Fruit fly (Drosophila melanogaster) whole organism, wandering third instar larva: ENCODE data around the gene CG9328.
A peak's percentile ranks its signal among the peaks of the same experiment; 100 is the strongest.

Source experiments
- Abd-B ChIP-seq: fragments of >200 bp; optimal IDR thresholded peaks from 2 replicates; lab custom pipeline; 2017; ENCODE audit warnings: missing biosample characterization, missing genetic modification characterization
- CG32264 ChIP-seq: fragments of 200-800 bp; sonication (Bioruptor generic); optimal IDR thresholded peaks from 2 replicates; lab custom pipeline; 2016; ENCODE audit warnings: missing biosample characterization, missing genetic modification characterization
- CG9705 ChIP-seq: fragments of 200-800 bp; sonication (Bioruptor generic); optimal IDR thresholded peaks from 2 replicates; lab custom pipeline; 2018; ENCODE audit warnings: missing biosample characterization, mild to moderate bottlenecking, missing genetic modification characterization
- CrebA ChIP-seq: fragments of 200-800 bp; sonication (Bioruptor generic); optimal IDR thresholded peaks from 2 replicates; lab custom pipeline; 2016; ENCODE audit warnings: missing biosample characterization, mild to moderate bottlenecking, missing genetic modification characterization, borderline replicate concordance
- Dfd ChIP-seq: fragments of >200 bp; optimal IDR thresholded peaks from 2 replicates; lab custom pipeline; 2017; ENCODE audit warnings: missing biosample characterization, missing genetic modification characterization
- Dif ChIP-seq: fragments of 200-275, 200-300 bp; sonication (Bioruptor generic); optimal IDR thresholded peaks from 2 replicates; lab custom pipeline; 2018; ENCODE audit warnings: missing biosample characterization, missing genetic modification characterization; ENCODE audit not compliant: partially characterized antibody
- GATAd ChIP-seq: sonication (Bioruptor generic); optimal IDR thresholded peaks from 2 replicates; lab custom pipeline; 2016; ENCODE audit warnings: missing biosample characterization, missing genetic modification characterization
- HLH106 ChIP-seq: fragments of 200-800 bp; optimal IDR thresholded peaks from 3 replicates; lab custom pipeline; 2019; ENCODE audit warnings: missing biosample characterization, mild to moderate bottlenecking, missing genetic modification characterization, moderate library complexity
- Hnf4 ChIP-seq: fragments of 200-800 bp; sonication (Bioruptor generic); optimal IDR thresholded peaks from 2 replicates; lab custom pipeline; 2016; ENCODE audit warnings: missing biosample characterization, mild to moderate bottlenecking, missing genetic modification characterization
- Hr78 ChIP-seq: fragments of >200 bp; optimal IDR thresholded peaks from 2 replicates; lab custom pipeline; 2017; ENCODE audit warnings: missing biosample characterization, missing genetic modification characterization
- Hr83 ChIP-seq: fragments of 200-300 bp; sonication (Bioruptor generic); optimal IDR thresholded peaks from 2 replicates; lab custom pipeline; 2016; ENCODE audit warnings: missing biosample characterization, mild to moderate bottlenecking, missing genetic modification characterization, moderate library complexity; ENCODE audit not compliant: poor library complexity, severe bottlenecking
- Jra ChIP-seq: sonication (Bioruptor generic); optimal IDR thresholded peaks from 2 replicates; lab custom pipeline; 2016; ENCODE audit warnings: missing biosample characterization, missing genetic modification characterization
- Mio ChIP-seq: sonication (Bioruptor generic); optimal IDR thresholded peaks from 2 replicates; lab custom pipeline; 2016; ENCODE audit warnings: missing biosample characterization, missing genetic modification characterization
- Myc ChIP-seq: fragments of >200 bp; optimal IDR thresholded peaks from 2 replicates; lab custom pipeline; 2017
- N ChIP-seq: fragments of >200 bp; optimal IDR thresholded peaks from 2 replicates; lab custom pipeline; 2018; ENCODE audit warnings: missing biosample characterization, missing external identifiers, missing genetic modification characterization
- OdsH ChIP-seq: fragments of 200-800 bp; sonication (Bioruptor generic); optimal IDR thresholded peaks from 2 replicates; lab custom pipeline; 2016; ENCODE audit warnings: missing biosample characterization, mild to moderate bottlenecking, missing genetic modification characterization
- Rel ChIP-seq, 2 experiments: fragments of 200-800 bp; sonication (Bioruptor generic) in 1 of 2; optimal IDR thresholded peaks; 2 replicates in 1 of 2; 3 replicates in 1 of 2; lab custom pipeline; 2016 to 2019; ENCODE audit warnings: mild to moderate bottlenecking in 2 of 2, missing biosample characterization in 2 of 2, missing genetic modification characterization in 2 of 2, moderate library complexity in 1 of 2
- Sp1 ChIP-seq: fragments of 200-800 bp; sonication (Bioruptor generic); optimal IDR thresholded peaks from 3 replicates; lab custom pipeline; 2019; ENCODE audit warnings: missing biosample characterization, mild to moderate bottlenecking, missing genetic modification characterization, moderate library complexity
- Vsx2 ChIP-seq: fragments of 200-300, 225-300 bp; sonication (Bioruptor generic); optimal IDR thresholded peaks from 2 replicates; lab custom pipeline; 2018; ENCODE audit warnings: missing biosample characterization, missing genetic modification characterization; ENCODE audit not compliant: partially characterized antibody
- br ChIP-seq: fragments of 200-800 bp; sonication (Bioruptor generic); optimal IDR thresholded peaks from 2 replicates; lab custom pipeline; 2016; ENCODE audit warnings: missing biosample characterization, missing genetic modification characterization
- brk ChIP-seq: fragments of 200-800 bp; sonication (Bioruptor generic); optimal IDR thresholded peaks from 2 replicates; lab custom pipeline; 2016; ENCODE audit warnings: missing biosample characterization, mild to moderate bottlenecking, missing genetic modification characterization
- dl ChIP-seq, 2 experiments: fragments of 175-275, 200-275 bp in 1 of 2; fragments of 200-275 bp in 1 of 2; sonication (Bioruptor generic); optimal IDR thresholded peaks; lab custom pipeline; 2018; ENCODE audit warnings: mild to moderate bottlenecking in 2 of 2, missing biosample characterization in 2 of 2, missing genetic modification characterization in 2 of 2, moderate library complexity in 2 of 2; ENCODE audit not compliant: partially characterized antibody in 2 of 2, insufficient read depth in 1 of 2
- dmrt93B ChIP-seq: fragments of 200-800 bp; sonication (Bioruptor generic); optimal IDR thresholded peaks from 2 replicates; lab custom pipeline; 2018; ENCODE audit warnings: missing biosample characterization, mild to moderate bottlenecking, missing genetic modification characterization
- dsf ChIP-seq: sonication (Bioruptor generic); optimal IDR thresholded peaks from 2 replicates; lab custom pipeline; 2016; ENCODE audit warnings: missing biosample characterization, missing genetic modification characterization, borderline replicate concordance
- ey ChIP-seq: fragments of 200-800 bp; sonication (Bioruptor generic); optimal IDR thresholded peaks from 2 replicates; lab custom pipeline; 2016; ENCODE audit warnings: missing biosample characterization, missing genetic modification characterization
- foxo ChIP-seq, 2 experiments: fragments of 200-800 bp; sonication (Bioruptor generic); optimal IDR thresholded peaks; 2 replicates in 1 of 2; 3 replicates in 1 of 2; lab custom pipeline; 2016 to 2017; ENCODE audit warnings: missing biosample characterization in 2 of 2, missing genetic modification characterization in 2 of 2
- fru ChIP-seq: fragments of 200-800 bp; sonication (Bioruptor generic); optimal IDR thresholded peaks from 3 replicates; lab custom pipeline; 2016; ENCODE audit warnings: missing biosample characterization, mild to moderate bottlenecking, missing genetic modification characterization
- h ChIP-seq: fragments of 200-800 bp; sonication (Bioruptor generic); optimal IDR thresholded peaks from 3 replicates; lab custom pipeline; 2016; ENCODE audit warnings: missing biosample characterization, mild to moderate bottlenecking, missing genetic modification characterization
- jim ChIP-seq: fragments of 175-275, 200-325 bp; sonication (Bioruptor generic); optimal IDR thresholded peaks from 2 replicates; lab custom pipeline; 2016; ENCODE audit warnings: missing biosample characterization, mild to moderate bottlenecking, missing genetic modification characterization
- lola ChIP-seq: fragments of >200 bp; optimal IDR thresholded peaks from 2 replicates; lab custom pipeline; 2017; ENCODE audit warnings: missing biosample characterization, missing genetic modification characterization
- pan ChIP-seq: fragments of >200 bp; optimal IDR thresholded peaks from 2 replicates; lab custom pipeline; 2017
- psq ChIP-seq: fragments of 200-800 bp; sonication (Bioruptor generic); optimal IDR thresholded peaks from 3 replicates; lab custom pipeline; 2017; ENCODE audit warnings: missing biosample characterization, mild to moderate bottlenecking, missing genetic modification characterization, moderate library complexity
- rgr ChIP-seq: fragments of 200-800 bp; sonication (Bioruptor generic); optimal IDR thresholded peaks from 3 replicates; lab custom pipeline; 2016; ENCODE audit warnings: missing biosample characterization, mild to moderate bottlenecking, missing genetic modification characterization
- sage ChIP-seq: fragments of 200-800 bp; sonication (Bioruptor generic); optimal IDR thresholded peaks from 2 replicates; lab custom pipeline; 2016; ENCODE audit warnings: missing biosample characterization, mild to moderate bottlenecking, missing genetic modification characterization
- sv ChIP-seq: fragments of 200-800 bp; sonication (Bioruptor generic); optimal IDR thresholded peaks from 3 replicates; lab custom pipeline; 2016; ENCODE audit warnings: missing biosample characterization, missing genetic modification characterization
- tai ChIP-seq: sonication (Bioruptor generic); optimal IDR thresholded peaks from 2 replicates; lab custom pipeline; 2016; ENCODE audit warnings: missing biosample characterization, missing genetic modification characterization
- usp ChIP-seq: fragments of >200 bp; optimal IDR thresholded peaks from 2 replicates; lab custom pipeline; 2017; ENCODE audit warnings: missing biosample characterization, missing genetic modification characterization
- woc ChIP-seq: sonication (Bioruptor generic); optimal IDR thresholded peaks from 2 replicates; lab custom pipeline; 2016; ENCODE audit warnings: missing biosample characterization, mild to moderate bottlenecking, missing genetic modification characterization

Gene CG9328

dm6 chr2L:20822489-20823195, 25.1 kb downstream of the CG9328 start, which contains the start of gene CG9331:
CG9331 (plus strand) TSS chr2L:20822828.
- peak in 1 of 2 experiments; percentile 59 for TF ChIP-seq dl (GFP tag; optimal IDR thresholded peaks at IDR 0.05; lab: Kevin White, UChicago; ENCODE audit: insufficient read depth in 1 of 2, partially characterized antibody in 2 of 2)
- no peak for TF ChIP-seq HLH106 (tag; lab: Kevin White, UChicago)
- peak; percentile 14 for TF ChIP-seq psq (GFP tag; lab: Kevin White, UChicago)
- TF ChIP-seq Rel (GFP tag; optimal IDR thresholded peaks at IDR 0.05; lab: Kevin White, UChicago): no peak
- peak; percentile 56 for TF ChIP-seq Rel (tag; optimal IDR thresholded peaks at IDR 0.05; lab: Kevin White, UChicago)
- no peak for TF ChIP-seq dmrt93B (GFP tag; lab: Kevin White, UChicago)
- TF ChIP-seq Dif: peak; percentile 38
- TF ChIP-seq ey (GFP tag; lab: Kevin White, UChicago): no peak
- no peak for TF ChIP-seq CrebA
- TF ChIP-seq tai (GFP tag; lab: Kevin White, UChicago): no peak
- no peak for TF ChIP-seq fru (GFP tag; lab: Kevin White, UChicago)
- TF ChIP-seq Vsx2 (GFP tag; lab: Kevin White, UChicago): peak; percentile 53
- TF ChIP-seq usp (GFP tag; lab: Kevin White, UChicago): no peak
- no peak for TF ChIP-seq br
- TF ChIP-seq woc (GFP tag; lab: Kevin White, UChicago): peak; percentile 5
- no peak for TF ChIP-seq Dfd (GFP tag; lab: Kevin White, UChicago)

- TF ChIP-seq jim (GFP tag; lab: Kevin White, UChicago): peak; percentile 70
- no peak for TF ChIP-seq lola (GFP tag; lab: Kevin White, UChicago)
- TF ChIP-seq CrebA: peak; percentile 65
- TF ChIP-seq Hnf4: no peak
- TF ChIP-seq CG9705: no peak
- no peak for TF ChIP-seq N (GFP tag; lab: Kevin White, UChicago)
- TF ChIP-seq Dfd (GFP tag; lab: Kevin White, UChicago): no peak
- no peak for TF ChIP-seq ey (GFP tag; lab: Kevin White, UChicago)
- peak; percentile 0 for TF ChIP-seq fru (GFP tag; lab: Kevin White, UChicago)
- no peak for TF ChIP-seq foxo (GFP tag; optimal IDR thresholded peaks at IDR 0.05; lab: Kevin White, UChicago)
- no peak for TF ChIP-seq Abd-B
- peak; percentile 84 for TF ChIP-seq Rel (GFP tag; optimal IDR thresholded peaks at IDR 0.05; lab: Kevin White, UChicago)
- peak; percentile 100 for TF ChIP-seq Rel (tag; optimal IDR thresholded peaks at IDR 0.05; lab: Kevin White, UChicago)
- no peak for TF ChIP-seq usp (GFP tag; lab: Kevin White, UChicago)
- TF ChIP-seq br: peak; percentile 59
- peak; percentile 68 for TF ChIP-seq h (GFP tag; lab: Kevin White, UChicago)
- TF ChIP-seq Hr83 (GFP tag; lab: Kevin White, UChicago): peak; percentile 33
- TF ChIP-seq tai (GFP tag; lab: Kevin White, UChicago): no peak
- TF ChIP-seq CG32264: no peak
- TF ChIP-seq Jra (GFP tag; lab: Kevin White, UChicago): no peak
- TF ChIP-seq Hr78 (GFP tag; lab: Kevin White, UChicago): no peak
- TF ChIP-seq pan (lab: Kevin White, UChicago): no peak
- TF ChIP-seq Dif: peak; percentile 92
- TF ChIP-seq dmrt93B (GFP tag; lab: Kevin White, UChicago): no peak
- no peak for TF ChIP-seq OdsH (GFP tag; lab: Kevin White, UChicago)
- peak; percentile 74 for TF ChIP-seq Vsx2 (GFP tag; lab: Kevin White, UChicago)
- peak; percentile 13 for TF ChIP-seq psq (GFP tag; lab: Kevin White, UChicago)
- no peak for TF ChIP-seq dsf (GFP tag; lab: Kevin White, UChicago)
- peak; percentile 91 for TF ChIP-seq Myc (lab: Kevin White, UChicago)
- TF ChIP-seq rgr (GFP tag; lab: Kevin White, UChicago): peak; percentile 33
- peak; percentile 48 for TF ChIP-seq woc (GFP tag; lab: Kevin White, UChicago)
- no peak for TF ChIP-seq Mio (GFP tag; lab: Kevin White, UChicago)
- TF ChIP-seq Sp1: peak; percentile 13
- no peak for TF ChIP-seq sv (GFP tag; lab: Kevin White, UChicago)
- TF ChIP-seq dl (GFP tag; optimal IDR thresholded peaks at IDR 0.05; lab: Kevin White, UChicago; ENCODE audit: insufficient read depth in 1 of 2, partially characterized antibody in 2 of 2): peak; percentile 76 to 79
- peak; percentile 92 for TF ChIP-seq GATAd (GFP tag; lab: Kevin White, UChicago)
- TF ChIP-seq sage (GFP tag; lab: Kevin White, UChicago): no peak
- TF ChIP-seq brk: peak; percentile 6
- peak; percentile 49 for TF ChIP-seq HLH106 (tag; lab: Kevin White, UChicago)
Observed at dm6 chr2L:20823196-20824105, 25.9 kb downstream of the CG9328 start.
